Fruit fly (Drosophila melanogaster): ENCODE measurements around the gene Syt1.

The Syt1 gene

DNA sequence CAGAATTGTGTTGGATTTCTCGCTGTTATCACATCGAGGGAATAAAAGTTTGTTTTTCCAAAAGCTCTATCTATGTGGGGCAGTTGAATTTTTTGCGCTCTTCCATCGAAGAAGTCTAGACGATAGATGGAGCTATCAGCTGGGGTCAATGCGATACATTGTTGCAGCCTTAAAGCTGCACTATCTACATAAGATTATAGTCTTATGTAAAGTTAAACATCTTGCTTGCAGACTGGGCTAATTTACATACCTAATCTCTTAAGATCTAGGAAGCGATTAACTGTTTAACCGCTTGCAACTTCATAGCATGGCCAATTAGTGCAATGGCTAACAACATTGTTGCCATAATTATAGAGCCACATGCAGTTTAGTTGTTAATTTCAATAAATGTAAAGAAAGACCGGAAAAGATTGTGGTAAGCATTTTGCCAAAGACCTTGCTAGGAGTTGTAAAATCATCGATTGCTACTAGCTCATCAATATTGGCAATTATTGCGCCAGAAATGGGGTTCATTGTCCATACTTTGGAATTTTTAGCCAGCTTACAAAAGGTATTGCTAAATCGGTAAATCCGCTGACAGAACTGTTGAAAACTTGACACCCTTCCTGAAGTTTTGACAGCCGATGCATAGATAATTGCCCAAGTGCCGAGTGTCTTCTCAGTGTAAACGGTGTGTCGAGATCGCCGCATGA lies 67.5 kb downstream of the Syt1 start:
- TF ChIP-seq psq (optimal IDR thresholded peaks at IDR 0.05) (no peak), insv (optimal IDR thresholded peaks at IDR 0.05) (no peak)

DNA sequence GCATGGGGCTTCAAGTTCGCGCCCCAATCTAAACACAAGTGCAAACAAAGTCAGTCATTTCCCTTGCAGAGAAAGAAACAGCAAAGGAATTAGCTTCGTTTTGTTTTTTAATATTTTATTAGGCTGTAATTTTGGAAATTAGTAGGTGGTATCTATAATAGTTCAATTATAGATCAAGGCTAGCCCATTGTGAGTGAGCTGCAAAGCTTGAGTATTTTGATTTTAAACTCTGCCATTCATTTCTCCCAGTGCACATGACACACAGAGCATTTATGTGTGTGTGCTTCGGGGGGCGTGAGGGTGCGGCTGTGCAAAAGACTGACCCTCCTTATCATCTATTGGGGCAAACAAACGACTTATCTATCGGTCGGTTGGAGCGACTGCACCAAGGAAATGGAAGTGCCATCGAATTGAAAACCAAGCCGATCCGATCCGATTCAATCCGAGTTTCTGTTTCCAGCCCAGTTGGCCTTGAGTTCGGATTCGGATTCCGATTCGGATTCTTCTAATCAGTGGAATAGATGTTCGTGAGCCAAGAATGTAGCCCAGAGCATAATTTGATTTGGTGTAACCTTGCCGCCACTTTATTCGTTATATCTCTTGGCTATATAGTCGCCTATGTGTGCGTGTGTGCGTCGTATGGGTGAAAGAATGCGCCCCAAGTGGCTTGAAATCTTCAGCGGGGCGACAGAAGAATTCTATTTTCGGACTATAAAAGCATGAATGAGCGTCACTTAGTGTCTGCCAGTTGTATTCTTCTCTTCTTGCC lies 68.2 kb downstream of the Syt1 start:
- TF ChIP-seq h (optimal IDR thresholded peaks at IDR 0.05) (no peak), Sin3A (optimal IDR thresholded peaks at IDR 0.05) (no peak), insv (optimal IDR thresholded peaks at IDR 0.05) (no peak), ttk (optimal IDR thresholded peaks at IDR 0.05) (no peak), psq (optimal IDR thresholded peaks at IDR 0.05) (no peak), Myc (optimal IDR thresholded peaks at IDR 0.05) (no peak)

DNA sequence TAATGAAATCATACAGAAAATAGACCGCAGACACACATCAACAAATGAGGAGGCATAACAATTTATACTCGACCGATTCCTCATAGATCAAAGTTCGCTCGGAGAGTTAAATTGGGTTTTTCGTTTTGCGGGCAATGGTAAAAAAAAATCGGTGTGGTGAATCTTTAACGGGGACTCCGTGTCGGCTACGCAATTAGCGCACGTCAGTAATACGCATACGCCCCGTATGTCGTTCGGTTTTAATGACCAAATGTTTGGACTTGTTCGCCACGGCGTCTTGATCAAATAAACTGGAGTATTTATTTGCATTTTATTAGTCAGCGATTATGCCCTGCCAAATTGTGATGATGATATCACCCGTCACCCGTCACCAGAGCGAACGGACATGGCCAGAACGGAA lies 69.0 kb downstream of the Syt1 start:
- no peak for TF ChIP-seq Sin3A (optimal IDR thresholded peaks at IDR 0.05)
- TF ChIP-seq insv (optimal IDR thresholded peaks at IDR 0.05): no peak
- TF ChIP-seq ttk (optimal IDR thresholded peaks at IDR 0.05): no peak
- no peak for TF ChIP-seq h (optimal IDR thresholded peaks at IDR 0.05)
- TF ChIP-seq psq (optimal IDR thresholded peaks at IDR 0.05): no peak
- TF ChIP-seq Myc (optimal IDR thresholded peaks at IDR 0.05): no peak

dm6 chr2L:2729882-2730281 lies 69.9 kb downstream of the Syt1 start:
- TF ChIP-seq Myc (optimal IDR thresholded peaks at IDR 0.05) (no peak), h (optimal IDR thresholded peaks at IDR 0.05) (no peak), Sin3A (optimal IDR thresholded peaks at IDR 0.05) (no peak), insv (optimal IDR thresholded peaks at IDR 0.05) (no peak), ttk (optimal IDR thresholded peaks at IDR 0.05) (no peak), psq (optimal IDR thresholded peaks at IDR 0.05) (no peak)

- TF ChIP-seq Sin3A (optimal IDR thresholded peaks at IDR 0.05) (no peak), Myc (optimal IDR thresholded peaks at IDR 0.05) (no peak), ttk (optimal IDR thresholded peaks at IDR 0.05) (no peak), h (optimal IDR thresholded peaks at IDR 0.05) (no peak), insv (optimal IDR thresholded peaks at IDR 0.05) (no peak), psq (optimal IDR thresholded peaks at IDR 0.05) (no peak)
These were observed 71.2 kb downstream of the Syt1 start for dm6 chr2L:2728577-2728976.

DNA sequence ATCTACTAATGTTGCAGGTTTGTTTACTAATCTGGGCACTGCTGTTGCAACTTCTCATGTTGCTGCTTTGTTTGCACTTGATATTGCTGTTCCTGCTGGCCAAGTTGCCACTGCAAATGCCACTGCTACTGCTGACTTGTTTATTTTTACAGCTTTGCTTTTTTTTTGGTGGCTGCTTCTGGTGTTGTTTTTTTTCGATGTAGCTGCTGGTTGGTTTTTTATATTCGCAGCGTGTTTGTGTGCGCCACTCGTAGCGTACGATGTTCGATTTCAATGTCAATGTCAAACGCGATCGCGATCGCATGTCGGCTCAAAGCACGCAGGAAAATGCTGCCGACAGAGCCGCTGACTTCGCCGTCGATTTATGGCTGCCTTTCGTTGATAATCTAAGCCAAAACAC lies 72.0 kb downstream of the Syt1 start:
- TF ChIP-seq Sin3A (optimal IDR thresholded peaks at IDR 0.05): no peak
- no peak for TF ChIP-seq psq (optimal IDR thresholded peaks at IDR 0.05)

dm6 chr2L:2727364-2727763 lies 72.4 kb downstream of the Syt1 start:
- TF ChIP-seq h (optimal IDR thresholded peaks at IDR 0.05): no peak
- no peak for TF ChIP-seq ttk (optimal IDR thresholded peaks at IDR 0.05)
- TF ChIP-seq Myc (optimal IDR thresholded peaks at IDR 0.05): no peak
- no peak for TF ChIP-seq psq (optimal IDR thresholded peaks at IDR 0.05)
- no peak for TF ChIP-seq insv (optimal IDR thresholded peaks at IDR 0.05)
- TF ChIP-seq Sin3A (optimal IDR thresholded peaks at IDR 0.05): no peak

DNA sequence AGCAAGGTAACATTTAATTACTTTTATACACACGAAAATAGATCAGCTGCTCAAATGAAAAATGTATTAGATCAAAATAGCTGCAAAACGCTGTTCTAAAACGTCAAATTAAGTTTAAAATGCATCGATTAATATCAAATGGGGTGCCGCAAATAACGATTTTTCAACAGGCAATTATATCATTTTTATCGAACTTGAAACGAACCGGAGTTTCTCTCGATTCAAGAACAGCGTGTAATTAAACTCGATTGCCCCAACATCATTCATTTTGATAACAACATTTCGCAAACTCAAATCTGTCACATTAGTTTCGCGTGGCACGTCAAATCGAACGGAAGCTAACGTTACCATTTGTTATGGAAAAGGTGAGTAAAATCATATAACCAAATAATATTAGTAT lies 74.4 kb downstream of the Syt1 start, which contains the start of gene CG31689:
Gene CG31689, plus strand, starts transcription at position 301 of the 400 bp plus-strand sequence.
- TF ChIP-seq insv (optimal IDR thresholded peaks at IDR 0.05) (no peak), psq (optimal IDR thresholded peaks at IDR 0.05) (no peak), Myc (optimal IDR thresholded peaks at IDR 0.05) (no peak), h (optimal IDR thresholded peaks at IDR 0.05) (no peak), ttk (optimal IDR thresholded peaks at IDR 0.05) (no peak), Sin3A (optimal IDR thresholded peaks at IDR 0.05) (no peak)

DNA sequence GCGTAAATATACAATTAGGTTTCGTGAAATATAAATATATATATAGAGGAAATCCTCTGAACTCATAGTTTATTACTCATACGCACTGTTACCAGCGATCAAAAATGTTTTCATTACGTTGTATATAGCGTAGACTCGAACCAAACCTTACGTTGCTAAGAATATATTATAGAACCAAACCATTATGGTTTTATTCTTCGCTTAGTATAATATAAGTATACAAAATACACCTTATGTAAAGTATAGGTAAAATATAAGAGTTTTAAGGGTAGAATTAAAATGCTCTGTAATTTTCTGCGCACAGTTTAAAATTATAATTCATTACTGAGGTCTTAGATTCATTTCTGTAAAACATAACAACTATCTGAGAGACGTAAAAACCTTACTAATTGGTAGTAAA lies 75.3 kb downstream of the Syt1 start:
- no peak for TF ChIP-seq insv (optimal IDR thresholded peaks at IDR 0.05)
- no peak for TF ChIP-seq ttk (optimal IDR thresholded peaks at IDR 0.05)
- TF ChIP-seq h (optimal IDR thresholded peaks at IDR 0.05): no peak
- TF ChIP-seq Myc (optimal IDR thresholded peaks at IDR 0.05): no peak
- no peak for TF ChIP-seq psq (optimal IDR thresholded peaks at IDR 0.05)
- no peak for TF ChIP-seq Sin3A (optimal IDR thresholded peaks at IDR 0.05)

DNA sequence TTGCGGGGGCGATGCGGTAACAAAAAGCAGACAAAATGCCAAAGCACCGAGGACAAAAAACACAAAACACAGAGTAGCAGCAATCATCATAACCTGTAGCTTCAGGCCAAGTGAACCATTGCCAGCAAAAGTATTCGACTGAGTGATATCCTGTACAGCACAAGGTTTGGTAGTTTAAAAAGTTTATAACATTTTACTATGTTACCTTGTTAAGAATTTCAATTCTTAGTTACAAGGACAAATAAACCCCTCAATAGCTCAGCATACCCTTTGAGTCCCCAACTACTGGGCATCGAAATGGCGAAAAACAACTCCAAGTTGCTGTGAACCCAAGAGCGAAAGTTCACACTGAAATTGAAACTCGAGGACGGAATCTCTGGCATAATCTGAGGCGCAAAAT lies 76.7 kb downstream of the Syt1 start:
- TF ChIP-seq Sin3A (optimal IDR thresholded peaks at IDR 0.05) (no peak), insv (optimal IDR thresholded peaks at IDR 0.05) (no peak)
